Worm (Caenorhabditis elegans) whole organism, L3 larva: ENCODE measurements around the gene srd-19.
A peak's percentile ranks its signal among the peaks of the same experiment; 100 is the strongest.

Source experiments
- R02D3.7 ChIP-seq: fragments of 150-350 bp; optimal IDR thresholded peaks from 2 replicates; lab custom pipeline; 2014; ENCODE audit warnings: missing biosample characterization, missing genetic modification characterization
- ZK546.5 ChIP-seq: sonication (generic microtip); optimal IDR thresholded peaks from 2 replicates; lab custom pipeline; 2017; ENCODE audit warnings: missing biosample characterization, missing genetic modification characterization
- ama-1 ChIP-seq: fragments of 150-350 bp; optimal IDR thresholded peaks from 2 replicates; lab custom pipeline; 2018
- ceh-16 ChIP-seq: sonication (generic microtip); optimal IDR thresholded peaks from 2 replicates; lab custom pipeline; 2017; ENCODE audit warnings: missing biosample characterization, missing genetic modification characterization
- ceh-28 ChIP-seq: fragments of 150-350 bp; optimal IDR thresholded peaks from 2 replicates; lab custom pipeline; 2014; ENCODE audit warnings: missing biosample characterization, missing genetic modification reagents, missing genetic modification characterization
- ceh-82 ChIP-seq: fragments of 150-350 bp; optimal IDR thresholded peaks from 2 replicates; lab custom pipeline; 2014; ENCODE audit warnings: missing biosample characterization, missing genetic modification characterization
- ceh-9 ChIP-seq: sonication (generic microtip); optimal IDR thresholded peaks from 2 replicates; lab custom pipeline; 2018; ENCODE audit warnings: missing biosample characterization, missing genetic modification characterization
- daf-12 ChIP-seq: fragments of 150-350 bp; optimal IDR thresholded peaks from 2 replicates; lab custom pipeline; 2014; ENCODE audit warnings: missing biosample characterization, missing genetic modification reagents, missing genetic modification characterization
- egl-27 ChIP-seq: sonication (generic microtip); optimal IDR thresholded peaks from 4 replicates; lab custom pipeline; 2017; ENCODE audit warnings: missing biosample characterization, missing genetic modification reagents, missing genetic modification characterization
- egl-5 ChIP-seq: fragments of 150-350 bp; optimal IDR thresholded peaks from 2 replicates; lab custom pipeline; 2017; ENCODE audit warnings: missing biosample characterization, missing genetic modification reagents, missing genetic modification characterization, inconsistent platforms
- elt-2 ChIP-seq: sonication (generic microtip); optimal IDR thresholded peaks from 2 replicates; lab custom pipeline; 2016; ENCODE audit warnings: missing genetic modification reagents, mild to moderate bottlenecking, missing genetic modification characterization, missing compliant biosample characterization
- elt-3 ChIP-seq, 3 experiments: fragments of 150-350 bp in 1 of 3; sonication (generic microtip) in 2 of 3; optimal IDR thresholded peaks; 2 replicates in 2 of 3; 4 replicates in 1 of 3; lab custom pipeline; 2014 to 2017; ENCODE audit warnings: missing biosample characterization in 3 of 3, missing genetic modification characterization in 3 of 3
- eor-1 ChIP-seq, 2 experiments: fragments of 150-350 bp; optimal IDR thresholded peaks; 2 replicates each; lab custom pipeline; 2014 to 2018; ENCODE audit warnings: missing biosample characterization in 2 of 2, missing genetic modification characterization in 2 of 2
- fkh-10 ChIP-seq: sonication (generic microtip); optimal IDR thresholded peaks from 2 replicates; lab custom pipeline; 2017; ENCODE audit warnings: missing biosample characterization, missing genetic modification reagents, missing genetic modification characterization
- fkh-2 ChIP-seq: fragments of 150-350 bp; optimal IDR thresholded peaks from 2 replicates; lab custom pipeline; 2014; ENCODE audit warnings: missing biosample characterization, missing genetic modification reagents, missing genetic modification characterization
- fos-1 ChIP-seq: fragments of 150-350 bp; optimal IDR thresholded peaks from 2 replicates; lab custom pipeline; 2014; ENCODE audit warnings: missing biosample characterization, missing genetic modification characterization
- hmg-11 ChIP-seq: sonication (generic microtip); optimal IDR thresholded peaks from 2 replicates; lab custom pipeline; 2016; ENCODE audit warnings: missing genetic modification characterization, missing compliant biosample characterization
- jun-1 ChIP-seq: fragments of 150-350 bp; optimal IDR thresholded peaks from 2 replicates; lab custom pipeline; 2014; ENCODE audit warnings: missing biosample characterization, missing genetic modification reagents, missing genetic modification characterization
- lin-15B ChIP-seq: fragments of 150-350 bp; optimal IDR thresholded peaks from 2 replicates; lab custom pipeline; 2014; ENCODE audit warnings: missing biosample characterization, missing genetic modification characterization
- lin-39 ChIP-seq: fragments of 150-350 bp; optimal IDR thresholded peaks from 2 replicates; lab custom pipeline; 2018; ENCODE audit warnings: missing biosample characterization, missing genetic modification reagents, missing genetic modification characterization
- lsy-12 ChIP-seq: sonication (generic microtip); optimal IDR thresholded peaks from 2 replicates; lab custom pipeline; 2016; ENCODE audit warnings: mild to moderate bottlenecking, missing genetic modification characterization, missing compliant biosample characterization
- mdl-1 ChIP-seq: fragments of 150-350 bp; optimal IDR thresholded peaks from 2 replicates; lab custom pipeline; 2014; ENCODE audit warnings: missing biosample characterization, missing genetic modification characterization
- nfya-1 ChIP-seq: sonication (generic microtip); optimal IDR thresholded peaks from 2 replicates; lab custom pipeline; 2017; ENCODE audit warnings: missing genetic modification characterization, mild to moderate bottlenecking, missing compliant biosample characterization, antibody characterized with exemption, moderate library complexity; ENCODE audit not compliant: insufficient read depth
- nhr-11 ChIP-seq: fragments of 150-350 bp; optimal IDR thresholded peaks from 2 replicates; lab custom pipeline; 2014; ENCODE audit warnings: missing biosample characterization, missing genetic modification characterization
- nhr-12 ChIP-seq: fragments of 150-350 bp; optimal IDR thresholded peaks from 2 replicates; lab custom pipeline; 2014; ENCODE audit warnings: missing biosample characterization, missing genetic modification characterization
- nhr-23 ChIP-seq: fragments of 150-350 bp; optimal IDR thresholded peaks from 2 replicates; lab custom pipeline; 2014; ENCODE audit warnings: missing biosample characterization, missing genetic modification reagents, missing genetic modification characterization
- nhr-237 ChIP-seq: fragments of 150-350 bp; optimal IDR thresholded peaks from 2 replicates; lab custom pipeline; 2014; ENCODE audit warnings: missing biosample characterization, missing genetic modification characterization
- nhr-25 ChIP-seq: sonication (generic microtip); optimal IDR thresholded peaks from 2 replicates; lab custom pipeline; 2017; ENCODE audit warnings: missing biosample characterization, missing genetic modification characterization
- nhr-28 ChIP-seq: fragments of 150-350 bp; optimal IDR thresholded peaks from 2 replicates; lab custom pipeline; 2014; ENCODE audit warnings: missing biosample characterization, missing genetic modification characterization
- nhr-67 ChIP-seq: fragments of 150-350 bp; optimal IDR thresholded peaks from 2 replicates; lab custom pipeline; 2014; ENCODE audit warnings: missing biosample characterization, missing genetic modification characterization
- nhr-76 ChIP-seq: fragments of 150-350 bp; sonication (generic microtip); optimal IDR thresholded peaks from 5 replicates; lab custom pipeline; 2014; ENCODE audit warnings: missing biosample characterization, missing genetic modification characterization
- nhr-77 ChIP-seq: fragments of 150-350 bp; optimal IDR thresholded peaks from 2 replicates; lab custom pipeline; 2014; ENCODE audit warnings: missing biosample characterization, missing genetic modification characterization
- pha-4 ChIP-seq: fragments of 150-350 bp; optimal IDR thresholded peaks from 2 replicates; lab custom pipeline; 2014; ENCODE audit warnings: missing biosample characterization, missing genetic modification reagents, missing genetic modification characterization
- pqm-1 ChIP-seq: fragments of 150-350 bp; optimal IDR thresholded peaks from 2 replicates; lab custom pipeline; 2017; ENCODE audit warnings: missing biosample characterization, missing genetic modification characterization, inconsistent platforms
- sea-2 ChIP-seq: fragments of 150-350 bp; sonication (generic microtip); optimal IDR thresholded peaks from 4 replicates; lab custom pipeline; 2014; ENCODE audit warnings: missing biosample characterization, missing genetic modification reagents, missing genetic modification characterization
- skn-1 ChIP-seq: fragments of 150-350 bp; optimal IDR thresholded peaks from 2 replicates; lab custom pipeline; 2014; ENCODE audit warnings: missing biosample characterization, missing genetic modification characterization
- snpc-4 ChIP-seq: fragments of 150-350 bp; optimal IDR thresholded peaks from 2 replicates; lab custom pipeline; 2014; ENCODE audit warnings: missing biosample characterization, missing genetic modification characterization
- tbx-2 ChIP-seq: sonication (generic microtip); optimal IDR thresholded peaks from 2 replicates; lab custom pipeline; 2016; ENCODE audit warnings: mild to moderate bottlenecking, missing genetic modification characterization, missing compliant biosample characterization
- unc-39 ChIP-seq: sonication (generic microtip); optimal IDR thresholded peaks from 4 replicates; lab custom pipeline; 2017; ENCODE audit warnings: missing biosample characterization, missing genetic modification characterization
- unc-62 ChIP-seq: fragments of 150-350 bp; sonication (generic microtip); optimal IDR thresholded peaks from 4 replicates; lab custom pipeline; 2014; ENCODE audit warnings: missing biosample characterization, missing genetic modification reagents, missing genetic modification characterization
- zag-1 ChIP-seq: fragments of 150-350 bp; optimal IDR thresholded peaks from 2 replicates; lab custom pipeline; 2014; ENCODE audit warnings: missing biosample characterization, missing genetic modification characterization
- ztf-11 ChIP-seq: fragments of 150-350 bp; optimal IDR thresholded peaks from 2 replicates; lab custom pipeline; 2014; ENCODE audit warnings: missing biosample characterization, missing genetic modification characterization
- ztf-4 ChIP-seq: fragments of 150-350 bp; optimal IDR thresholded peaks from 2 replicates; lab custom pipeline; 2014; ENCODE audit warnings: missing biosample characterization, missing genetic modification characterization

srd-19 gene

ce11 chrV:13428660-13429059, at the start of gene srd-19:
Gene srd-19 (minus strand): TSS chrV:13428760.
- TF ChIP-seq nhr-23 (no peak), eor-1 (tag; optimal IDR thresholded peaks at IDR 0.05; lab: Kevin White, UChicago) (no peak), sea-2 (GFP tag; lab: Kevin White, UChicago) (no peak), snpc-4 (tag; lab: Kevin White, UChicago) (no peak), jun-1 (tag; lab: Kevin White, UChicago) (no peak), nhr-76 (tag; lab: Kevin White, UChicago) (no peak)

- TF ChIP-seq nhr-67 (tag; lab: Kevin White, UChicago) (no peak), zag-1 (tag; lab: Kevin White, UChicago) (no peak), nhr-77 (tag; lab: Kevin White, UChicago) (no peak), ztf-4 (tag; lab: Kevin White, UChicago) (no peak)
- TF ChIP-seq, all 47 proteins: peak for 0
Observed at ce11 chrV:13476350-13476749, 47.8 kb upstream of the srd-19 start, which contains the start of gene T10G3.8. Gene T10G3.8 (minus strand): TSS chrV:13476450.

- TF ChIP-seq egl-5 (tag; lab: Kevin White, UChicago) (no peak), lin-15B (tag; lab: Kevin White, UChicago) (no peak), fkh-2 (tag; lab: Kevin White, UChicago) (no peak), ceh-82 (tag; lab: Kevin White, UChicago) (no peak), ztf-4 (tag; lab: Kevin White, UChicago) (no peak), ceh-16 (tag; lab: Kevin White, UChicago) (no peak), nhr-237 (tag; lab: Kevin White, UChicago) (no peak), ztf-11 (tag; lab: Kevin White, UChicago) (no peak)
Observed at ce11 chrV:13473467-13473866, 44.9 kb upstream of the srd-19 start, which contains the start of gene T10G3.1. Gene T10G3.1 (minus strand): TSS chrV:13473679.

- TF ChIP-seq nfya-1 (tag; lab: Kevin White, UChicago) (peak; percentile 8), nhr-23 (no peak)
Observed at ce11 chrV:13472062-13472461, 43.5 kb upstream of the srd-19 start.

ce11 chrV:13468190-13468765, 39.7 kb upstream of the srd-19 start, which contains the start of the genes F25H9.6 and F25H9.7:
Gene F25H9.6 (minus strand): TSS chrV:13468361.
Gene F25H9.7 (plus strand): TSS chrV:13468376.
- TF ChIP-seq egl-5 (tag; lab: Kevin White, UChicago) (no peak), ceh-82 (tag; lab: Kevin White, UChicago) (no peak), zag-1 (tag; lab: Kevin White, UChicago) (no peak), jun-1 (tag; lab: Kevin White, UChicago) (peak; percentile 54), nhr-11 (no peak), lin-15B (tag; lab: Kevin White, UChicago) (peak; percentile 76), ceh-28 (peak; percentile 9), hmg-11 (tag; lab: Kevin White, UChicago) (peak; percentile 83), nhr-76 (tag; lab: Kevin White, UChicago) (no peak), nhr-25 (tag; lab: Kevin White, UChicago) (peak; percentile 48), elt-2 (tag; lab: Kevin White, UChicago) (peak; percentile 47), fkh-10 (GFP tag; lab: Kevin White, UChicago) (no peak), ama-1 (lab: Kevin White, UChicago) (no peak), daf-12 (tag; lab: Kevin White, UChicago) (no peak), lin-39 (tag; lab: Kevin White, UChicago) (peak; percentile 49), elt-3 (tag; optimal IDR thresholded peaks at IDR 0.05; lab: Kevin White, UChicago) (no peak), pha-4 (tag; lab: Kevin White, UChicago) (no peak), nhr-237 (tag; lab: Kevin White, UChicago) (no peak), egl-27 (peak; percentile 18), unc-62 (GFP tag; lab: Kevin White, UChicago) (no peak), ceh-16 (tag; lab: Kevin White, UChicago) (no peak), sea-2 (GFP tag; lab: Kevin White, UChicago) (no peak), unc-39 (tag; lab: Kevin White, UChicago) (no peak), nhr-12 (no peak), R02D3.7 (tag; lab: Kevin White, UChicago) (peak; percentile 52), ceh-9 (tag; lab: Kevin White, UChicago) (no peak), ZK546.5 (tag; lab: Kevin White, UChicago) (no peak), ztf-11 (tag; lab: Kevin White, UChicago) (no peak), tbx-2 (tag; lab: Kevin White, UChicago) (peak; percentile 39), eor-1 (tag; optimal IDR thresholded peaks at IDR 0.05; lab: Kevin White, UChicago) (no peak), pqm-1 (tag; lab: Kevin White, UChicago) (peak; percentile 60), skn-1 (tag; lab: Kevin White, UChicago) (peak; percentile 48), fos-1 (no peak), nhr-77 (tag; lab: Kevin White, UChicago) (peak; percentile 27), nhr-28 (tag; lab: Kevin White, UChicago) (no peak), mdl-1 (peak; percentile 78), fkh-2 (tag; lab: Kevin White, UChicago) (no peak), lsy-12 (peak; percentile 87), snpc-4 (tag; lab: Kevin White, UChicago) (peak; percentile 72), ztf-4 (tag; lab: Kevin White, UChicago) (no peak)
